Worm (Caenorhabditis elegans): ENCODE data around the gene B0545.4.
"Not testable (repeated sequence)": the region's sequence is repeated elsewhere in the genome, so short reads cannot be mapped to it uniquely, and the experiment has no call there.

Gene B0545.4

ce11 chrIV:121607-122006 lies 12.4 kb upstream of the B0545.4 start, which contains the start of gene tut-1:
Gene tut-1, minus strand, starts transcription at chrIV:121707.
- TF ChIP-seq W03F9.2 (tag; optimal IDR thresholded peaks at IDR 0.05) (no peak), dao-5 (tag; optimal IDR thresholded peaks at IDR 0.05) (no peak), him-1 (tag; optimal IDR thresholded peaks at IDR 0.05) (no peak)

ce11 chrIV:119792-120191 lies 10.6 kb upstream of the B0545.4 start:
- no peak for TF ChIP-seq him-1 (tag; optimal IDR thresholded peaks at IDR 0.05)
- TF ChIP-seq dao-5 (tag; optimal IDR thresholded peaks at IDR 0.05) = no peak
- no peak for TF ChIP-seq W03F9.2 (tag; optimal IDR thresholded peaks at IDR 0.05)

- TF ChIP-seq W03F9.2 (tag; optimal IDR thresholded peaks at IDR 0.05) = no peak
- no peak for TF ChIP-seq him-1 (tag; optimal IDR thresholded peaks at IDR 0.05)
- no peak for TF ChIP-seq dao-5 (tag; optimal IDR thresholded peaks at IDR 0.05)
Measured at ce11 chrIV:118786-119185, 9.6 kb upstream of the B0545.4 start.

DNA sequence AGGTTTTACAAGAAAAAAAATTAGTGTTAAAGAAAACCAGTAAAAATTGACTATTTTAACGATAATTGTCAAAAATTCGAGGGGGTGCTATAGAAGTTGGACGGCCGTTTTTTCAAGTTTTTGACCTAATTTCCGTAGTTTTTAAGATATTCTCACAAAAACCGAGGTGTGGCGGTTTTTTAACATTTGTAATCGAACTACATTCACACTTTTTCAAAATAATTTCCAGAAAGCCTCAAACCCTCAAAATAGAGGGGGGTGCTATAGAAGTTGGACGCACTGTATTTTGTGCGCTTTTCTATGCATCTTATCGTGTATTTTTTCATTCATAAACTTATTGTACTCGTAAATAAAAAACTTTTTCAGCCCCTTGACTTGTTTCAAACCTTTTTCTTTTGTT lies 2.2 kb upstream of the B0545.4 start, which contains the start of gene F29C4.4:
Gene F29C4.4 (plus strand): TSS at position 301 of the 400 bp plus-strand sequence.
- not testable (repeated sequence) for TF ChIP-seq him-1, W03F9.2, dao-5 (tag; optimal IDR thresholded peaks at IDR 0.05)

ce11 chrIV:102848-103247 lies 6.4 kb downstream of the B0545.4 start:
- TF ChIP-seq him-1 (tag; optimal IDR thresholded peaks at IDR 0.05) = no peak
- no peak for TF ChIP-seq dao-5 (tag; optimal IDR thresholded peaks at IDR 0.05)

- no peak for TF ChIP-seq W03F9.2 (tag; optimal IDR thresholded peaks at IDR 0.05)
- no peak for TF ChIP-seq him-1 (tag; optimal IDR thresholded peaks at IDR 0.05)
- TF ChIP-seq dao-5 (tag; optimal IDR thresholded peaks at IDR 0.05) = no peak
Measured at ce11 chrIV:97681-98080, 11.5 kb downstream of the B0545.4 start.

ce11 chrIV:91680-92079 lies 17.5 kb downstream of the B0545.4 start, which contains the start of gene tpa-1:
Gene tpa-1, plus strand, starts transcription at chrIV:91980.
- TF ChIP-seq W03F9.2 (tag; optimal IDR thresholded peaks at IDR 0.05) (no peak), him-1 (tag; optimal IDR thresholded peaks at IDR 0.05) (no peak), dao-5 (tag; optimal IDR thresholded peaks at IDR 0.05) (no peak)

ce11 chrIV:89991-90390 lies 19.2 kb downstream of the B0545.4 start, which contains the start of gene scl-23:
Gene scl-23, minus strand, starts transcription at chrIV:90091.
- TF ChIP-seq him-1 (tag; optimal IDR thresholded peaks at IDR 0.05) (no peak), W03F9.2 (tag; optimal IDR thresholded peaks at IDR 0.05) (no peak), dao-5 (tag; optimal IDR thresholded peaks at IDR 0.05) (no peak)

DNA sequence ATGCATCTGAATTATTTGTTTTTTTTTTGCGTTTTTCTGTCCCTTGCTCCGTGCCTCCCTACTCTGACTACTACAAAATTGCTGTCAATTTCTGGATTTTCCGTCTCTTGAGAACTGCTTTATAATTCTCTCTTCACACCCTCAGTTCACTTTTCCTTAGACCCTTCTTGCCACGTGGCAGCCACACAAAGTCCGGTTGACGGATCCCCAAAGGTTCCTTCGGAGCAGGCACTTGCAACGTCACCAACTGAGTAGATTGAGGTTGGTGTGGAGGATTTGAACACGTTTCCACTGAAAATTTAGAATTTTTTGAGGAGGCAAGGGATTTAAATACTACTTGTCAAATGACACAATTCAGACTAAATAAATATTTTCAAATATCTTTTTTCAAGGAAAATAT lies 22.5 kb downstream of the B0545.4 start:
- TF ChIP-seq him-1 (tag; optimal IDR thresholded peaks at IDR 0.05) (no peak), dao-5 (tag; optimal IDR thresholded peaks at IDR 0.05) (no peak), W03F9.2 (tag; optimal IDR thresholded peaks at IDR 0.05) (no peak)

DNA sequence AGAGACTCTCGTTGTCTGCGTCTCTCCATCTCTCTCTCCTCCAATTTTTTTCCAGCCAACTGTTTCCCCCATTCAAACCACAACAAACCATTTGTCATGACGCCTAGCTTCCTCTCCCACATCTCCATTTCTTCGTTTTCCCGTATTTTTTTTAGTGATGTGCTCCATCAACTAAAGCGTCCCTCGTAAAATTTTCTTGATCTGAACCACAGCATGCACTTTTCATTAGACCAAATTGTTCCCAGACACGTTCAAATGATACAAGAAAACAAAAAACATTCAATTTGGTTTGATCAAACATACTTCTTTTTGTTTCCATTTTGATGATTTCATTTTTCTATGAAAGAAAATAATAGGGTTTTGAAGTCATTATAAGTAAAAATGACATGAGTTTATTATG lies 26.9 kb downstream of the B0545.4 start:
- no peak for TF ChIP-seq him-1 (tag; optimal IDR thresholded peaks at IDR 0.05)
- TF ChIP-seq W03F9.2 (tag; optimal IDR thresholded peaks at IDR 0.05) = no peak
- TF ChIP-seq dao-5 (tag; optimal IDR thresholded peaks at IDR 0.05) = no peak

ce11 chrIV:81428-81827 lies 27.8 kb downstream of the B0545.4 start:
- no peak for TF ChIP-seq dao-5 (tag; optimal IDR thresholded peaks at IDR 0.05)
- no peak for TF ChIP-seq him-1 (tag; optimal IDR thresholded peaks at IDR 0.05)
- no peak for TF ChIP-seq W03F9.2 (tag; optimal IDR thresholded peaks at IDR 0.05)

DNA sequence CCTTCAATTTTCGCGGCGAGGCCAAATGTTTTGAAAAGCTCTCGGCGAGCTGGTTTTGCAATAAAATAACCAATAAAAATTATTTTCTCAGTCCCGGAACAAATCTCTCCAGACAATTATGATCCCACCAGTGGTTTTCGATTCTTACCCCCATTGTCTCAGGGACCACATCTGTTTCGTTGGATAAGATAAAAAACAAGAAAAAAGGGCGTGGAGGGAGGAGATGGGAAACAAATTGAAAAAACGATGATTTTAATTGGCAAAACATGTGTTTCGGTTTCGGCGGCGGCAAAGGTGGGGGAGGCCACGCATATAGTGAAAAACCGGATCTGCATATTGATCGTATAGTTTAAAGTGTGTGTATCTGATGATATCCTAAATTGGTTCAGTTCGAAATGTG lies 28.3 kb downstream of the B0545.4 start:
- no peak for TF ChIP-seq dao-5 (tag; optimal IDR thresholded peaks at IDR 0.05)
- TF ChIP-seq W03F9.2 (tag; optimal IDR thresholded peaks at IDR 0.05) = no peak
- no peak for TF ChIP-seq him-1 (tag; optimal IDR thresholded peaks at IDR 0.05)

DNA sequence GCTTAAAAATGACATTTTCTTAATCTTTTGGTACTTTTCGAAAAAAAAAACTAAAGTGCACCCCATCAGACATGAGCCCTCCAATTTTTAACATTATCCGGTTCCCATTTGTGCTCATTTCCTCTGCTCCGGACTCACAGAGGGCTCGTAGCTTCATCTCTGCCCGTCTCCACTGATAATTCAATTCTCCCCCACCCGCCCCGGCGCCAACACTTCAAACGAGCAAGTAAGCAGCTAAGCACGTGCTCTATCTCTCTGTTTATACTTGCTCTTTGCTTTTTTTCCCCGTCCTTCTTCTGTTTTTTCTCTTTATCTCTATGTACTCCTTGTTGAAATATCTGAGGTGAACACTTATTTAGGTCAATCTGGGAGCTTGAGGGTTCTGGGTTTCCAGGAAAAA lies 30.0 kb downstream of the B0545.4 start, which contains the start of gene T05C7.9:
Gene T05C7.9 (plus strand): TSS at position 72 of the 400 bp plus-strand sequence.
- TF ChIP-seq dao-5 (tag; optimal IDR thresholded peaks at IDR 0.05) (no peak), him-1 (tag; optimal IDR thresholded peaks at IDR 0.05) (no peak), W03F9.2 (tag; optimal IDR thresholded peaks at IDR 0.05) (no peak)

ce11 chrIV:78206-78605 lies 31.0 kb downstream of the B0545.4 start:
- no peak for TF ChIP-seq him-1 (tag; optimal IDR thresholded peaks at IDR 0.05)

- TF ChIP-seq dao-5 (tag; optimal IDR thresholded peaks at IDR 0.05) (no peak), him-1 (tag; optimal IDR thresholded peaks at IDR 0.05) (no peak), W03F9.2 (tag; optimal IDR thresholded peaks at IDR 0.05) (no peak)
Measured at ce11 chrIV:77421-77820, 31.8 kb downstream of the B0545.4 start.

Measured in whole organism, L4/young adult.